Fruit fly (Drosophila melanogaster): ENCODE data around the gene tos.

Gene tos

dm6 chr2L:18653328-18653675 lies 28.6 kb downstream of the tos start (continued):
- TF ChIP-seq Poxn (GFP tag; IDR thresholded peaks at IDR 0.05) (no peak), jing (GFP tag; optimal IDR thresholded peaks at IDR 0.05) (peak; percentile 72), zen2 (GFP tag; IDR thresholded peaks at IDR 0.05; ENCODE audit: partially characterized antibody) (no peak), CG13624 (GFP tag; optimal IDR thresholded peaks at IDR 0.05) (peak; percentile 70), Hr51 (GFP tag; optimal IDR thresholded peaks at IDR 0.05) (peak in 1 of 2 experiments; percentile 57), ci (GFP tag; IDR thresholded peaks at IDR 0.05) (peak; percentile 87), CG3995 (GFP tag; optimal IDR thresholded peaks at IDR 0.05) (no peak), CG4854 (GFP tag; optimal IDR thresholded peaks at IDR 0.05) (peak; percentile 67), CG17568 (GFP tag; optimal IDR thresholded peaks at IDR 0.05) (no peak), Sry-δ (GFP tag; optimal IDR thresholded peaks at IDR 0.05) (peak; percentile 47), D19A (tag; optimal IDR thresholded peaks at IDR 0.05) (peak; percentile 84), CG13424 (tag; optimal IDR thresholded peaks at IDR 0.05) (peak; percentile 39), NK7.1 (GFP tag; optimal IDR thresholded peaks at IDR 0.05) (peak; percentile 5), CG32772 (GFP tag; IDR thresholded peaks at IDR 0.05) (peak; percentile 84), Nf-YA (GFP tag; IDR thresholded peaks at IDR 0.05) (peak; percentile 41; the same call in 1 of the 2 replicates), klu (GFP tag; IDR thresholded peaks at IDR 0.05) (no peak), Tbp (GFP tag; optimal IDR thresholded peaks at IDR 0.05) (no peak), Side (GFP tag; optimal IDR thresholded peaks at IDR 0.05) (peak; percentile 52), dm (GFP tag; optimal IDR thresholded peaks at IDR 0.05) (no peak), az2 (GFP tag; optimal IDR thresholded peaks at IDR 0.05) (peak; percentile 50), tio (GFP tag; optimal IDR thresholded peaks at IDR 0.05) (no peak), CG10147 (GFP tag; optimal IDR thresholded peaks at IDR 0.05) (peak; percentile 56), CG34376 (GFP tag; optimal IDR thresholded peaks at IDR 0.05) (no peak), CG5180 (GFP tag; optimal IDR thresholded peaks at IDR 0.05) (peak; percentile 39), ro (GFP tag; IDR thresholded peaks at IDR 0.05) (peak; percentile 56), kah (GFP tag; optimal IDR thresholded peaks at IDR 0.05) (peak; percentile 23), knrl (GFP tag; IDR thresholded peaks at IDR 0.05; ENCODE audit: partially characterized antibody) (no peak), CG11247 (GFP tag; IDR thresholded peaks at IDR 0.05) (peak; percentile 48; the same call in 1 of the 2 replicates), Antp (GFP tag; optimal IDR thresholded peaks at IDR 0.05) (no peak), slbo (GFP tag; IDR thresholded peaks at IDR 0.05) (peak; percentile 44), CG3281 (GFP tag; optimal IDR thresholded peaks at IDR 0.05) (peak; percentile 43), Sox100B (GFP tag; optimal IDR thresholded peaks at IDR 0.05) (peak; percentile 55), CG15514 (GFP tag; optimal IDR thresholded peaks at IDR 0.05) (no peak), hth (optimal IDR thresholded peaks at IDR 0.05) (no peak), CG34224 (GFP tag; IDR thresholded peaks at IDR 0.05; ENCODE audit: partially characterized antibody) (no peak), CG6254 (GFP tag; optimal IDR thresholded peaks at IDR 0.05) (peak; percentile 78), Dbx (GFP tag; IDR thresholded peaks at IDR 0.05) (no peak), aop (GFP tag; IDR thresholded peaks at IDR 0.05) (no peak), ara (GFP tag; IDR thresholded peaks at IDR 0.05) (peak; percentile 91), HHEX (GFP tag; optimal IDR thresholded peaks at IDR 0.05) (peak; percentile 45), CG1832 (GFP tag; optimal IDR thresholded peaks at IDR 0.05) (no peak), zfh1 (GFP tag; IDR thresholded peaks at IDR 0.05) (peak; percentile 93), CG11085 (GFP tag; IDR thresholded peaks at IDR 0.05) (0 out of 2 replicates have a peak, but pooled peaks have one; percentile 41), vvl (GFP tag; IDR thresholded peaks at IDR 0.05) (peak; percentile 91), dmrt99B (tag; optimal IDR thresholded peaks at IDR 0.05) (peak; percentile 73), CG4820 (GFP tag; optimal IDR thresholded peaks at IDR 0.05) (peak; percentile 85), sd (tag; optimal IDR thresholded peaks at IDR 0.05) (peak; percentile 14), Trl (optimal IDR thresholded peaks at IDR 0.05) (no peak), Trl (GFP tag; optimal IDR thresholded peaks at IDR 0.05) (peak; percentile 57), CG10959 (GFP tag; IDR thresholded peaks at IDR 0.05) (peak; percentile 68), gce (GFP tag; IDR thresholded peaks at IDR 0.05) (peak; percentile 76; the same call in 2 of the 3 replicates), CG2120 (GFP tag; optimal IDR thresholded peaks at IDR 0.05) (peak; percentile 14)

All from whole organism, embryonic.